Worm (Caenorhabditis elegans) whole organism, young adult: ENCODE results near the gene ugt-3.

Experiments
- B0035.1 ChIP-seq: sonication (generic microtip); optimal IDR thresholded peaks from 2 replicates; lab custom pipeline; 2016; ENCODE audit warnings: missing genetic modification characterization, mild to moderate bottlenecking, missing compliant biosample characterization, missing genotype, missing genetic modification reagents
- D2030.7 ChIP-seq: fragments of 200-800 bp; sonication (Bioruptor generic); IDR thresholded peaks from 2 replicates; pipeline ENCODE4 v1.3.6; 2022; ENCODE audit warnings: missing genetic modification reagents, missing genetic modification characterization, missing compliant biosample characterization
- F23B12.7 ChIP-seq: sonication (generic microtip); optimal IDR thresholded peaks from 2 replicates; lab custom pipeline; 2017; ENCODE audit warnings: missing genetic modification characterization, mild to moderate bottlenecking, missing compliant biosample characterization, antibody characterized with exemption, moderate library complexity; ENCODE audit not compliant: insufficient read depth
- F33H1.4 ChIP-seq: fragments of 200-800 bp; sonication (Bioruptor generic); IDR thresholded peaks from 2 replicates; pipeline ENCODE4 v1.3.6; 2022; ENCODE audit warnings: missing genetic modification reagents, missing genetic modification characterization, missing compliant biosample characterization
- K11D2.4 ChIP-seq: fragments of 200-800 bp; sonication (Bioruptor generic); IDR thresholded peaks from 2 replicates; pipeline ENCODE4 v1.3.6; 2022; ENCODE audit warnings: missing genetic modification reagents, missing genetic modification characterization, missing compliant biosample characterization
- ama-1 ChIP-seq, 3 experiments: fragments of 150-350 bp in 1 of 3; sonication (generic microtip) in 2 of 3; optimal IDR thresholded peaks; 2 replicates each; lab custom pipeline; 2014 to 2018; ENCODE audit warnings: missing biosample characterization in 2 of 3, missing genetic modification characterization in 2 of 3, missing genetic modification reagents in 2 of 3
- attf-3 ChIP-seq: fragments of 200-800 bp; sonication (Bioruptor generic); conservative IDR thresholded peaks from 2 replicates; pipeline ENCODE4 v1.3.6; 2022; ENCODE audit warnings: missing genetic modification reagents, missing genetic modification characterization, missing compliant biosample characterization
- cebp-1 ChIP-seq, 2 experiments: fragments of 200-800 bp in 1 of 2; sonication (Bioruptor generic) in 1 of 2; sonication (generic microtip) in 1 of 2; IDR thresholded peaks in 1 of 2; optimal IDR thresholded peaks in 1 of 2; 2 replicates each; pipeline versions ENCODE4 v1.3.6 to Lab custom; 2017 to 2022; ENCODE audit warnings: missing compliant biosample characterization in 2 of 2, missing genetic modification characterization in 2 of 2, mild to moderate bottlenecking in 1 of 2, missing genetic modification reagents in 1 of 2, moderate library complexity in 1 of 2
- ceh-91 ChIP-seq: fragments of 200-800 bp; sonication (Bioruptor generic); IDR thresholded peaks from 2 replicates; pipeline ENCODE4 v1.3.6; 2022; ENCODE audit warnings: missing genetic modification reagents, missing genetic modification characterization, missing compliant biosample characterization
- die-1 ChIP-seq: sonication (generic microtip); optimal IDR thresholded peaks from 2 replicates; lab custom pipeline; 2016; ENCODE audit warnings: missing genotype, mild to moderate bottlenecking, missing genetic modification characterization, missing compliant biosample characterization
- dox-1 ChIP-seq: fragments of 200-800 bp; sonication (Bioruptor generic); IDR thresholded peaks from 2 replicates; pipeline ENCODE4 v1.3.6; 2022; ENCODE audit warnings: missing genetic modification reagents, missing genetic modification characterization, missing compliant biosample characterization
- dpl-1 ChIP-seq: fragments of 150-350 bp; optimal IDR thresholded peaks from 2 replicates; lab custom pipeline; 2014; ENCODE audit warnings: missing biosample characterization, missing genetic modification reagents, missing genetic modification characterization
- efl-1 ChIP-seq: fragments of 150-350 bp; optimal IDR thresholded peaks from 2 replicates; lab custom pipeline; 2014; ENCODE audit warnings: missing biosample characterization, missing genetic modification reagents, missing genetic modification characterization
- egrh-3 ChIP-seq: fragments of 200-800 bp; sonication (Bioruptor generic); IDR thresholded peaks from 2 replicates; pipeline ENCODE4 v1.3.6; 2022; ENCODE audit warnings: missing genetic modification reagents, missing genetic modification characterization, missing compliant biosample characterization
- hmg-1.2 ChIP-seq: fragments of 200-800 bp; sonication (Bioruptor generic); IDR thresholded peaks from 2 replicates; pipeline ENCODE4 v1.3.6; 2022; ENCODE audit warnings: missing genetic modification reagents, missing genetic modification characterization, missing compliant biosample characterization
- hmg-20 ChIP-seq: fragments of 200-800 bp; sonication (Bioruptor generic); IDR thresholded peaks from 2 replicates; pipeline ENCODE4 v1.3.6; 2022; ENCODE audit warnings: missing genetic modification reagents, missing genetic modification characterization, missing compliant biosample characterization
- hrde-1 ChIP-seq: sonication (generic microtip); optimal IDR thresholded peaks from 2 replicates; lab custom pipeline; 2016; ENCODE audit warnings: missing genetic modification characterization, mild to moderate bottlenecking, missing compliant biosample characterization, moderate library complexity, missing genotype, missing genetic modification reagents, borderline replicate concordance
- lin-35 ChIP-seq, 3 experiments: fragments of 150-350 bp in 2 of 3; sonication (generic microtip) in 1 of 3; optimal IDR thresholded peaks; 2 replicates each; lab custom pipeline; 2014 to 2018; ENCODE audit warnings: missing biosample characterization in 3 of 3, missing genetic modification characterization in 3 of 3, missing genetic modification reagents in 3 of 3
- lin-54 ChIP-seq: fragments of 200-800 bp; sonication (Bioruptor generic); optimal IDR thresholded peaks from 2 replicates; lab custom pipeline; 2018; ENCODE audit warnings: mild to moderate bottlenecking, missing genetic modification characterization, missing compliant biosample characterization
- lsl-1 ChIP-seq: fragments of 200-800 bp; sonication (Bioruptor generic); optimal IDR thresholded peaks from 2 replicates; lab custom pipeline; 2018; ENCODE audit warnings: mild to moderate bottlenecking, missing genetic modification characterization, moderate library complexity, missing compliant biosample characterization
- lsy-27 ChIP-seq: sonication (generic microtip); optimal IDR thresholded peaks from 2 replicates; lab custom pipeline; 2017; ENCODE audit warnings: missing genetic modification characterization, mild to moderate bottlenecking, missing compliant biosample characterization, antibody characterized with exemption, missing genotype, borderline replicate concordance; ENCODE audit not compliant: insufficient read depth
- madf-6 ChIP-seq: fragments of 200-800 bp; sonication (Bioruptor generic); IDR thresholded peaks from 2 replicates; pipeline ENCODE4 v1.3.6; 2022; ENCODE audit warnings: missing genetic modification reagents, missing genetic modification characterization, missing compliant biosample characterization
- madf-8 ChIP-seq: fragments of 200-800 bp; sonication (Bioruptor generic); conservative IDR thresholded peaks from 2 replicates; pipeline ENCODE4 v1.3.6; 2022; ENCODE audit warnings: missing genetic modification reagents, missing genetic modification characterization, missing compliant biosample characterization
- snpc-1.1 ChIP-seq: sonication (generic microtip); optimal IDR thresholded peaks from 2 replicates; lab custom pipeline; 2017; ENCODE audit warnings: missing genetic modification characterization, mild to moderate bottlenecking, missing compliant biosample characterization, antibody characterized with exemption, moderate library complexity, missing genotype, missing genetic modification reagents; ENCODE audit not compliant: insufficient read depth
- snpc-1.3 ChIP-seq: sonication (generic microtip); optimal IDR thresholded peaks from 2 replicates; lab custom pipeline; 2017; ENCODE audit warnings: missing genetic modification characterization, mild to moderate bottlenecking, missing compliant biosample characterization, antibody characterized with exemption, moderate library complexity, missing genotype, missing genetic modification reagents; ENCODE audit not compliant: insufficient read depth
- snpc-3.4 ChIP-seq: sonication (generic microtip); optimal IDR thresholded peaks from 2 replicates; lab custom pipeline; 2017; ENCODE audit warnings: missing genetic modification characterization, mild to moderate bottlenecking, missing compliant biosample characterization, antibody characterized with exemption, moderate library complexity, missing genotype, missing genetic modification reagents
- snpc-4 ChIP-seq, 5 experiments: fragments of 150-350 bp in 1 of 5; sonication (generic microtip) in 4 of 5; optimal IDR thresholded peaks; 2 replicates each; lab custom pipeline; 2014 to 2018; ENCODE audit warnings: missing genetic modification characterization in 5 of 5, missing biosample characterization in 3 of 5, antibody characterized with exemption in 2 of 5, mild to moderate bottlenecking in 2 of 5, missing compliant biosample characterization in 2 of 5, missing genotype in 2 of 5, moderate library complexity in 2 of 5, missing genetic modification reagents in 1 of 5
- somi-1 ChIP-seq: fragments of 200-800 bp; sonication (Bioruptor generic); optimal IDR thresholded peaks from 2 replicates; lab custom pipeline; 2018; ENCODE audit warnings: mild to moderate bottlenecking, missing genetic modification characterization, missing compliant biosample characterization
- sptf-2 ChIP-seq: fragments of 200-800 bp; sonication (Bioruptor generic); optimal IDR thresholded peaks from 2 replicates; lab custom pipeline; 2018; ENCODE audit warnings: mild to moderate bottlenecking, missing genetic modification characterization, missing compliant biosample characterization
- tbp1 ChIP-seq: fragments of 200-800 bp; sonication (Bioruptor generic); optimal IDR thresholded peaks from 2 replicates; lab custom pipeline; 2018; ENCODE audit warnings: mild to moderate bottlenecking, missing genetic modification characterization, missing compliant biosample characterization
- tlf-1 ChIP-seq: fragments of 200-800 bp; sonication (Bioruptor generic); optimal IDR thresholded peaks from 2 replicates; lab custom pipeline; 2018; ENCODE audit warnings: mild to moderate bottlenecking, missing genetic modification characterization, missing compliant biosample characterization
- unc-130 ChIP-seq: sonication (generic microtip); optimal IDR thresholded peaks from 2 replicates; lab custom pipeline; 2016; ENCODE audit warnings: missing genetic modification reagents, missing genetic modification characterization, missing compliant biosample characterization
- xnd-1 ChIP-seq: sonication (generic microtip); optimal IDR thresholded peaks from 2 replicates; lab custom pipeline; 2016; ENCODE audit warnings: missing genotype, missing genetic modification reagents, missing genetic modification characterization, missing compliant biosample characterization

ugt-3 gene

ce11 chrV:12768946-12769345, 31.1 kb downstream of the ugt-3 start, which contains the start of gene srt-43:
Gene srt-43, plus strand, starts transcription at chrV:12769246.
- TF ChIP-seq xnd-1 (tag; lab: Kevin White, UChicago) (no peak), unc-130 (GFP tag; lab: Kevin White, UChicago) (no peak), hrde-1 (tag; lab: Kevin White, UChicago) (no peak), hmg-20 (GFP tag; lab: Robert Waterston, UW) (no peak), tlf-1 (GFP tag; lab: Kevin White, UChicago) (no peak), B0035.1 (no peak), hmg-1.2 (no peak), snpc-3.4 (no peak), die-1 (tag; lab: Kevin White, UChicago) (no peak), ama-1 (optimal IDR thresholded peaks at IDR 0.05; lab: Kevin White, UChicago) (no peak), ama-1 (GFP tag; optimal IDR thresholded peaks at IDR 0.05; lab: Kevin White, UChicago) (no peak)
- TF ChIP-seq, all 124 proteins: peak for 0

- peak; percentile 81; the same call in 1 of the 2 replicates for TF ChIP-seq madf-6 (GFP tag; lab: Robert Waterston, UW)
- no peak for TF ChIP-seq lin-35 (GFP tag; optimal IDR thresholded peaks at IDR 0.05; lab: Kevin White, UChicago)
- TF ChIP-seq D2030.7 (GFP tag; lab: Robert Waterston, UW), result 0 out of 2 replicates have a peak, but pooled peaks have one; percentile 35
- no peak for TF ChIP-seq K11D2.4 (GFP tag; lab: Robert Waterston, UW)
- TF ChIP-seq efl-1 (GFP tag; lab: Kevin White, UChicago), result peak; percentile 91
- no peak for TF ChIP-seq snpc-4 (GFP tag; optimal IDR thresholded peaks at IDR 0.05; lab: Kevin White, UChicago)
- peak in 1 of 4 experiments; percentile 43 for TF ChIP-seq snpc-4 (tag; optimal IDR thresholded peaks at IDR 0.05; lab: Kevin White, UChicago)
- peak; percentile 60 for TF ChIP-seq madf-8
- TF ChIP-seq dpl-1 (GFP tag; lab: Kevin White, UChicago), result peak; percentile 51
- no peak for TF ChIP-seq B0035.1
- no peak for TF ChIP-seq egrh-3 (GFP tag; lab: Robert Waterston, UW)
- TF ChIP-seq tbp1 (GFP tag; lab: Kevin White, UChicago), result peak; percentile 15
- peak; percentile 39 for TF ChIP-seq snpc-1.1
- peak; percentile 48 for TF ChIP-seq F33H1.4 (GFP tag; lab: Robert Waterston, UW)
- TF ChIP-seq hmg-1.2, result no peak
- TF ChIP-seq xnd-1 (tag; lab: Kevin White, UChicago), result peak; percentile 10
- TF ChIP-seq cebp-1 (GFP tag; IDR thresholded peaks at IDR 0.05; lab: Robert Waterston, UW), result no peak
- peak; percentile 80 for TF ChIP-seq cebp-1 (tag; optimal IDR thresholded peaks at IDR 0.05; lab: Kevin White, UChicago)
- TF ChIP-seq dox-1 (GFP tag; lab: Robert Waterston, UW), result 0 out of 2 replicates have a peak, but pooled peaks have one; percentile 14
- TF ChIP-seq lsy-27 (tag; lab: Kevin White, UChicago), result no peak
- TF ChIP-seq attf-3 (GFP tag; lab: Robert Waterston, UW), result peak; percentile 64
- TF ChIP-seq lsl-1 (GFP tag; lab: Kevin White, UChicago), result peak; percentile 77
- peak; percentile 61 for TF ChIP-seq ceh-91 (GFP tag; lab: Robert Waterston, UW)
- peak; percentile 42 for TF ChIP-seq snpc-3.4
- TF ChIP-seq lin-54 (GFP tag; lab: Kevin White, UChicago), result peak; percentile 35
- TF ChIP-seq F23B12.7 (tag; lab: Kevin White, UChicago), result peak; percentile 25
- TF ChIP-seq snpc-1.3 (tag; lab: Kevin White, UChicago), result peak; percentile 71
- TF ChIP-seq sptf-2 (GFP tag; lab: Kevin White, UChicago), result no peak
- no peak for TF ChIP-seq somi-1 (GFP tag; lab: Kevin White, UChicago)
These were observed 36.6 kb downstream of the ugt-3 start, which contains the start of the genes abcf-1 and scc-3 for ce11 chrV:12763291-12763995. Gene abcf-1, minus strand, starts transcription at chrV:12763375. Gene scc-3, plus strand, starts transcription at chrV:12763945.
